Worm (Caenorhabditis elegans): Measurements from ENCODE around the gene F59F5.3.

F59F5.3 gene

DNA sequence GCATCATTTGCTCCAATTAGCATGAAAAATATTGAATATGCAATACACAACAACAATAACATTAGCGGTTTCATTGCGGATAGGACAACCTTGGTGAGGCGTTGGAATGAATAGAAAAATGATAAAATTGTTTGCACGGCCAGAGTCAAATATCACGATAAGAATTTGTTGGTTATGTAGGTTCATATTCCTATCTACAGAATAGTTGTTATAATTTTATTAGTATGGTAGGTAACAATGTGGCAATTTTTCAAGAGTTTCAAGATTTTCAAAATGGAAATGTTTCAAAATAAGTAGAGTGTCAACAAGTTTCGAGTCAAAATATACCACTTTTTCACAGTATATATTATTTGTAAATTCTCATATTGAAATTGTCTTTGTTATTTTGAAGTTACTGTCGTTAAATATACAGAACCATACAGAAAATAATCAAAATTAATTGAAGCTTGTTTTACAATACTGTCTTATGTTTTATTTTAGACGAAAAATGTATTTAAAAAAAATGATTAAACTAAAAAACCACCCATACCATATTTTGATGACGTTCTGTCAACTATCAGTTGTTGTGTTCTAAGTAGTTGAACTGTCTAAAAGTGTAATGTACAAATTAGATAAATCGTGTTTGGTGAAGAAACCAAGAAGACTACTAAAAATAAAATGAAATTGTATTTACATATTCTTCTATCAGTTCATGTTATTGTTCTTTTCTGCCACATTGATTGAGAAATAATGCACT, at the start of gene F59F5.3, which contains the start of gene F59F5.4:
F59F5.3 (minus strand) TSS at position 101 of the 736 bp plus-strand sequence.
F59F5.4 (plus strand) TSS at position 686 of the 736 bp plus-strand sequence.
- TF ChIP-seq pqm-1 (tag; optimal IDR thresholded peaks at IDR 0.05) = peak; percentile 22
- no peak for TF ChIP-seq fkh-2 (tag; optimal IDR thresholded peaks at IDR 0.05)
- peak; percentile 27 for TF ChIP-seq elt-2 (tag; optimal IDR thresholded peaks at IDR 0.05)

DNA sequence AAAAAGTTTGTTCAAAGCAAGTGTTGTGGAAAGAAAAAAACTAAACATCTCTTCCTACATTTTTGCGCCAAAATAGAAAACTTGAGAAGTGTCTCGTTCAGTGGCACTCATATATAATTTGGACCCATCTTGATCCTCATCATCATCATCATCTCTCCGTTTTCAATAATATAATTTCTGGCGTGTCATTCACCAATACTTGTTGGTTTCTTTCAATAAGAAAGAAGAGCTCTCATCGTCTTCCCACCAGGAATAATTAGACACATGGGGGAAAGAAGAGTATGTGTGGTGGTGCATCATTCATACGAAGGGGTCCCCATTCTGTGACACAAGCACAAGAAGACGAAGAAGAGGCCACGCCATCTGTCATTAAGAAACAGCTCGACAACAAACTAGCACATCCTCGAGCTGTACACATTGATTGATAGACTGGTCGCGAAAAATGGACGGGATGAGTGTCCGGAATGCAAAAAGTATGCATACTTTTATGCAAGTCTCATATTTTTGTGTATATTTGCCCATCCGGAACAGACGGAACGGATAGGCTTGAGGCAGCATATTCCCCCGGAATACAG, 49.1 kb upstream of the F59F5.3 start:
- TF ChIP-seq nhr-67 (tag; optimal IDR thresholded peaks at IDR 0.05) (no peak), lin-39 (tag; optimal IDR thresholded peaks at IDR 0.05) (peak; percentile 83), elt-3 (tag; optimal IDR thresholded peaks at IDR 0.05) (no peak)

DNA sequence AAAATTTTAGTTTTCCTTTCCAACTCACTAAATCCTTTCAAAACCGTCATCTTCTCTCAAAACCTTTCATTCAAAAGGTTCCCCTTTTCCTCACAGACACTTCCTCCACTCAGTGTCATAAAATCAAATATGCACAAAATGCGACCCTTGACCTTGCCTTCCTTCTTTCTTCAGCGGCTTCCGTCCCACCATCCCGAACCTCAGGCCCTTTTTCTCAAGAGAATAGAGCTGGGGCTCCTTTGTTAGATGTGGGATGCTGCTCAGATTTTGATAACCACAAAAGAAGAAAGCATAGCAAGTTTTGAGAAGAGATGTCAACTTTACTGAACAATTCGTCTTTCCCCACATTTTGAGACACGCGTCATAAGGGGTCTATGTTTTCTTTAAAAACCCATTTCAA, 48.6 kb upstream of the F59F5.3 start:
- TF ChIP-seq fkh-10 (GFP tag; optimal IDR thresholded peaks at IDR 0.05) = peak; percentile 67
- no peak for TF ChIP-seq pha-4 (tag; optimal IDR thresholded peaks at IDR 0.05)

DNA sequence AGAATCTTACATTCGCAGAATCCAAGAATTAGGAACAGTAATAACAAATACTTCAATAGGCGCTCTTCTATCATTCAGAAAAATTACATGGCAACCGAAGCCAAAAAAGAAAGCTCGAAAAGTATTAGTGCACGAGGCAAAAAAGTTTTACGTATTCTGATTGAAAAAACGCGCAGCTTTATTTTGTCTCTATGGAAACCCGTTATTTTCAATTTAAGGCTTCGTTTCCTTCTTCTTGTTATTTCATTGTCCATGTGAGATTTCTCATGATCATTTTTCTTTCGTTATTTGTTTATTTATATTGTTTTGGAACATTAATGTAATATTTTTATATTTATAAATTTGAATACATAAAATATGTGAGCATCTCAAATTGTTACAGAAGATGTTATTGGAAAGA, 47.3 kb upstream of the F59F5.3 start, which contains the start of gene F57C7.4:
F57C7.4 (minus strand) TSS at position 101 of the 400 bp plus-strand sequence.
- TF ChIP-seq nfya-1 (tag; optimal IDR thresholded peaks at IDR 0.05; ENCODE audit: insufficient read depth) = no peak
- TF ChIP-seq nhr-67 (tag; optimal IDR thresholded peaks at IDR 0.05) = no peak
- no peak for TF ChIP-seq elt-2 (tag; optimal IDR thresholded peaks at IDR 0.05)
- no peak for TF ChIP-seq tbx-2 (tag; optimal IDR thresholded peaks at IDR 0.05)
- TF ChIP-seq ceh-9 (tag; optimal IDR thresholded peaks at IDR 0.05) = no peak
- no peak for TF ChIP-seq ztf-11 (tag; optimal IDR thresholded peaks at IDR 0.05)
- no peak for TF ChIP-seq nhr-76 (tag; optimal IDR thresholded peaks at IDR 0.05)
- TF ChIP-seq mdl-1 (tag; optimal IDR thresholded peaks at IDR 0.05) = no peak
- no peak for TF ChIP-seq lin-15B (tag; optimal IDR thresholded peaks at IDR 0.05)
- no peak for TF ChIP-seq fkh-10 (GFP tag; optimal IDR thresholded peaks at IDR 0.05)
- TF ChIP-seq ceh-16 (tag; optimal IDR thresholded peaks at IDR 0.05) = no peak
- TF ChIP-seq pqm-1 (tag; optimal IDR thresholded peaks at IDR 0.05) = no peak
- no peak for TF ChIP-seq fos-1 (tag; optimal IDR thresholded peaks at IDR 0.05)
- TF ChIP-seq elt-1 (tag; optimal IDR thresholded peaks at IDR 0.05) = no peak
- TF ChIP-seq pha-4 (tag; optimal IDR thresholded peaks at IDR 0.05) = no peak
- no peak for TF ChIP-seq elt-3 (tag; optimal IDR thresholded peaks at IDR 0.05)
- TF ChIP-seq fkh-2 (tag; optimal IDR thresholded peaks at IDR 0.05) = no peak
- no peak for TF ChIP-seq aly-2 (tag; optimal IDR thresholded peaks at IDR 0.05)
- no peak for TF ChIP-seq zag-1 (tag; optimal IDR thresholded peaks at IDR 0.05)
- no peak for TF ChIP-seq nhr-12 (tag; optimal IDR thresholded peaks at IDR 0.05)

DNA sequence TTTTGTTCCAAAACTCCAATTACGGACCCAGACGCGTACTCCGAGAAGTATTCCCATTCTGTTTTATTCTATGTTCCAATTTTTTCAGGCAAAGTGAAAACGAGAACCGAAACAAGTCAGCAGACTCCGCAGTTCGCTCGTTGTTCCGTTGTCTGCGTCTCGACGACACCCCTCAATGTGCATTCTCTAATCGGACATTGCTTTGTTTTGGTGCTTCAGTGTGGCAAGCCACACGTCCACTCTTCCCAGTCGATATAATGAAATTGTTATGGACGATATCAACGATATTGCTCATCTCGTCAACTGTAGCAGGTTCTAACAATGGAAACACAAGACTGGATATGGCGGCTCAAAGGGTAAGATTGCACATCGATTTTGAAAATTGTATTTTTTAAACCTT, 34.7 kb upstream of the F59F5.3 start, which contains the start of gene nhx-5:
nhx-5 (plus strand) TSS at position 82 of the 400 bp plus-strand sequence.
- no peak for TF ChIP-seq ZK546.5 (tag; optimal IDR thresholded peaks at IDR 0.05)
- TF ChIP-seq lin-39 (tag; optimal IDR thresholded peaks at IDR 0.05) = peak; percentile 53

DNA sequence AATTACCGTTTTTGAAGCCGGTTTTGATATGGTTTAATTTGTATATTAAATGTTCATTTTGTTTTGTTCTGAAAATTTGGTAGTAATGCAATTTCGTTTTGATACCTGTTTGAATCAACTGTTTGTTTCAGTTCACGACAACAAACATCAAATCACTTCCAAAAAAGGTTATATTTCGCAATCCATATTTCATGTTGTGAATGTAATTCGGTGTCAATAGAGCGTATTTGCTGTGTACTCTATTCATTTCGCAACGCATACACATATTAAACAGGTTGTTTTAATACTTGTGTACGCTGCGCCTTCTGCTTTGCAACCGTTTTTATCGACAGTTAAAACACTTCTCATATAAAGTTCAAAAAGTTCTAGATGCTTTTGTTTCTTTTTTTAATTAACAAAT, 34.2 kb upstream of the F59F5.3 start:
- TF ChIP-seq pha-4 (tag; optimal IDR thresholded peaks at IDR 0.05) (peak; percentile 90), lin-15B (tag; optimal IDR thresholded peaks at IDR 0.05) (peak; percentile 75), ztf-4 (tag; optimal IDR thresholded peaks at IDR 0.05) (no peak), lsy-12 (tag; optimal IDR thresholded peaks at IDR 0.05) (no peak), ZK546.5 (tag; optimal IDR thresholded peaks at IDR 0.05) (no peak), elt-3 (tag; optimal IDR thresholded peaks at IDR 0.05) (peak in 1 of 3 experiments; percentile 73), skn-1 (tag; optimal IDR thresholded peaks at IDR 0.05) (peak; percentile 52), nhr-76 (tag; optimal IDR thresholded peaks at IDR 0.05) (peak; percentile 20), nhr-43 (tag; optimal IDR thresholded peaks at IDR 0.05; ENCODE audit: poor library complexity, severe bottlenecking) (peak; percentile 29), nfya-1 (tag; optimal IDR thresholded peaks at IDR 0.05; ENCODE audit: insufficient read depth) (peak; percentile 35), nhr-77 (tag; optimal IDR thresholded peaks at IDR 0.05) (no peak), snpc-4 (tag; optimal IDR thresholded peaks at IDR 0.05) (peak; percentile 44), R02D3.7 (tag; optimal IDR thresholded peaks at IDR 0.05) (peak; percentile 41), ceh-16 (tag; optimal IDR thresholded peaks at IDR 0.05) (no peak), elt-2 (tag; optimal IDR thresholded peaks at IDR 0.05) (peak; percentile 22), nhr-23 (tag; optimal IDR thresholded peaks at IDR 0.05) (peak; percentile 90), nhr-25 (tag; optimal IDR thresholded peaks at IDR 0.05) (peak; percentile 95), eor-1 (tag; optimal IDR thresholded peaks at IDR 0.05) (no peak), mdl-1 (tag; optimal IDR thresholded peaks at IDR 0.05) (no peak), nhr-12 (tag; optimal IDR thresholded peaks at IDR 0.05) (no peak), pqm-1 (tag; optimal IDR thresholded peaks at IDR 0.05) (peak; percentile 8), egl-27 (tag; optimal IDR thresholded peaks at IDR 0.05) (peak; percentile 37)

Data from whole organism, L3 larva.